Fruit fly (Drosophila melanogaster): ENCODE data around the gene chm.
A peak's percentile ranks its signal among the peaks of the same experiment; 100 is the strongest.

The chm gene

DNA sequence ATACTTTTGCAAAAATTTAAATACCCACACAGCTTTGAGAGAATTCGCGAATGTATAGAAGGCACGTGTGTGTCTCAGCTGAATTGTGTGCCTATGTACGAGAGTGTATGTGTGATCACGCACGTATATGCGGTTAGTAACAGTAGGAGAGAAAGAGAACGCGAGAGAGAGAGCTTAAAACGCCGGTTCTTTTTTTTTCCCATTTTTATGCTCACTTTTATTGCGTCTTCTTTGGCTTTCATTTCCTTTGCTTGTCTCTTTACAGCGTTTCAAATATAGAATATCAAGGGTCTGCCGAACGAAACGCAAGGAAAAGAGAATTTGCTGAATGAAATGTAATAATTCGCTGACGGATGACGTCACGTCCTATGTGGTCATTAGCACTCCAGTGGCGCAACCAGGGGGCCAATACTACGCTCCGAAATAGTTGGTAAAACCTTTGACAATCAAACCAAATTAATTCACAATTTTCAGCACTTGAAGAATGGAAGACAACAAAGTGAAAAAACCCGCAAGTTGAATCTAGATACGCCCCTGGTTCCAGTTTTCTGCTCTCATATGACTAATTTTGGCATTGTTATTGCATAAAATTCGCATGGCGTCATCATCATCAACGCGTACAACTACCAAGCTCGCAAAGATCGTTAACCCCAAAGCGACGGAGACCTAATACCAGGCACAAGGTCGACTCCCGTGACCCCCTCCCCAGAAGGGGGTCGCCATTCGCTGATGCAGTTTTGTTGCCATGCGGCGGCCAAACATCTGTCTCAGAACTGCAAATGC is 12.9 kb downstream of the chm start (continued):
- TF ChIP-seq CG12155 (GFP tag; optimal IDR thresholded peaks at IDR 0.05): peak; percentile 77
- TF ChIP-seq Bteb2 (GFP tag; optimal IDR thresholded peaks at IDR 0.05): peak; percentile 40
- TF ChIP-seq CG43689 (GFP tag; IDR thresholded peaks at IDR 0.05): 0 out of 2 replicates have a peak, but pooled peaks have one; percentile 33
- no peak for TF ChIP-seq CG7357 (GFP tag; IDR thresholded peaks at IDR 0.05)
- no peak for TF ChIP-seq Opbp (GFP tag; IDR thresholded peaks at IDR 0.05; ENCODE audit: partially characterized antibody)
- no peak for TF ChIP-seq peb (GFP tag; IDR thresholded peaks at IDR 0.05)
- peak; percentile 76 for TF ChIP-seq her (GFP tag; optimal IDR thresholded peaks at IDR 0.05)
- 0 out of 2 replicates have a peak, but pooled peaks have one; percentile 7 for TF ChIP-seq HLH3B (GFP tag; IDR thresholded peaks at IDR 0.05)
- TF ChIP-seq CG8924 (tag; optimal IDR thresholded peaks at IDR 0.05): peak; percentile 6
- peak; percentile 8 for TF ChIP-seq CG17385 (GFP tag; optimal IDR thresholded peaks at IDR 0.05)
- no peak for TF ChIP-seq CG4424 (GFP tag; optimal IDR thresholded peaks at IDR 0.05)
- TF ChIP-seq Doc2 (GFP tag; IDR thresholded peaks at IDR 0.05): no peak
- TF ChIP-seq Hand (GFP tag; optimal IDR thresholded peaks at IDR 0.05): peak; percentile 54
- TF ChIP-seq en (GFP tag; optimal IDR thresholded peaks at IDR 0.05): no peak
- TF ChIP-seq vfl (GFP tag; optimal IDR thresholded peaks at IDR 0.05): peak; percentile 77
- TF ChIP-seq CG33557 (GFP tag; optimal IDR thresholded peaks at IDR 0.05): no peak
- TF ChIP-seq CG12299 (tag; optimal IDR thresholded peaks at IDR 0.05): no peak
- TF ChIP-seq CG32772 (GFP tag; IDR thresholded peaks at IDR 0.05): peak; percentile 43; the same call in 1 of the 2 replicates
- no peak for TF ChIP-seq CG8290 (GFP tag; optimal IDR thresholded peaks at IDR 0.05)
- TF ChIP-seq CG8290 (tag; optimal IDR thresholded peaks at IDR 0.05): peak in 1 of 2 experiments; percentile 89
- no peak for TF ChIP-seq CG11560 (tag; IDR thresholded peaks at IDR 0.05)
- peak; percentile 57; the same call in 1 of the 2 replicates for TF ChIP-seq cas (GFP tag; IDR thresholded peaks at IDR 0.05)
- peak; percentile 96 for TF ChIP-seq CG2120 (GFP tag; optimal IDR thresholded peaks at IDR 0.05)
- peak; percentile 36 for TF ChIP-seq Side (GFP tag; optimal IDR thresholded peaks at IDR 0.05)
- peak; percentile 43 for TF ChIP-seq Xbp1 (GFP tag; optimal IDR thresholded peaks at IDR 0.05)
- TF ChIP-seq bcd (GFP tag; optimal IDR thresholded peaks at IDR 0.05): peak; percentile 64
- TF ChIP-seq CG17186 (GFP tag; optimal IDR thresholded peaks at IDR 0.05): no peak
- TF ChIP-seq CG2678 (tag; optimal IDR thresholded peaks at IDR 0.05): peak; percentile 68
- TF ChIP-seq ind (GFP tag; optimal IDR thresholded peaks at IDR 0.05): peak; percentile 58
- no peak for TF ChIP-seq sr (GFP tag; IDR thresholded peaks at IDR 0.05)
- TF ChIP-seq Atf6 (GFP tag; IDR thresholded peaks at IDR 0.05): peak; percentile 70; the same call in 1 of the 2 replicates
- TF ChIP-seq Dref (GFP tag; IDR thresholded peaks at IDR 0.05): 0 out of 2 replicates have a peak, but pooled peaks have one; percentile 31
- TF ChIP-seq CG12219 (GFP tag; optimal IDR thresholded peaks at IDR 0.05): no peak
- TF ChIP-seq pzg (GFP tag; optimal IDR thresholded peaks at IDR 0.05): peak; percentile 6
- peak; percentile 75 for TF ChIP-seq fu2 (GFP tag; optimal IDR thresholded peaks at IDR 0.05)
- peak; percentile 42 for TF ChIP-seq jumu (GFP tag; optimal IDR thresholded peaks at IDR 0.05)
- TF ChIP-seq Awh (GFP tag; IDR thresholded peaks at IDR 0.05): no peak
- peak; percentile 64 for TF ChIP-seq HmgZ (tag; optimal IDR thresholded peaks at IDR 0.05)
- peak; percentile 19 for TF ChIP-seq CG1603 (tag; optimal IDR thresholded peaks at IDR 0.05)
- TF ChIP-seq Meics (GFP tag; optimal IDR thresholded peaks at IDR 0.05): peak; percentile 81
- peak; percentile 37; the same call in 1 of the 3 replicates for TF ChIP-seq C15 (GFP tag; IDR thresholded peaks at IDR 0.05)
- no peak for TF ChIP-seq CG11398 (GFP tag; optimal IDR thresholded peaks at IDR 0.05)
- TF ChIP-seq row (GFP tag; IDR thresholded peaks at IDR 0.05): peak; percentile 68
- TF ChIP-seq CG6683 (GFP tag; optimal IDR thresholded peaks at IDR 0.05): no peak
- TF ChIP-seq CG10431 (GFP tag; optimal IDR thresholded peaks at IDR 0.05): no peak
- peak; percentile 51 for TF ChIP-seq CG18619 (GFP tag; optimal IDR thresholded peaks at IDR 0.05)
- peak; percentile 73 for TF ChIP-seq Dip3 (GFP tag; optimal IDR thresholded peaks at IDR 0.05)
- TF ChIP-seq fd3F (GFP tag; optimal IDR thresholded peaks at IDR 0.05): peak; percentile 51
- TF ChIP-seq B-H2 (GFP tag; optimal IDR thresholded peaks at IDR 0.05): no peak
- TF ChIP-seq Ada2b (GFP tag; IDR thresholded peaks at IDR 0.05): peak; percentile 70

Data from whole organism, embryonic.